Fruit fly (Drosophila melanogaster) whole organism, embryonic: ENCODE results near the gene Cpr65Ea.

Experiments
- Atf3 ChIP-seq: fragments of 200-800 bp; sonication (Bioruptor generic); optimal IDR thresholded peaks from 3 replicates; lab custom pipeline; 2016; ENCODE audit warnings: missing biosample characterization, missing genetic modification characterization
- CG10147 ChIP-seq: fragments of 200-800 bp; sonication (Bioruptor generic); optimal IDR thresholded peaks from 2 replicates; lab custom pipeline; 2019; ENCODE audit warnings: missing biosample characterization, mild to moderate bottlenecking, missing genetic modification characterization, moderate library complexity
- CG11504 ChIP-seq: fragments of 200-800 bp; sonication (Bioruptor generic); optimal IDR thresholded peaks from 3 replicates; lab custom pipeline; 2019; ENCODE audit warnings: missing biosample characterization, mild to moderate bottlenecking, missing genetic modification characterization, moderate library complexity
- CG12071 ChIP-seq: fragments of 200-800 bp; sonication (Bioruptor generic); optimal IDR thresholded peaks from 3 replicates; lab custom pipeline; 2018; ENCODE audit warnings: missing biosample characterization, mild to moderate bottlenecking, missing genetic modification characterization
- CG13123 ChIP-seq: fragments of 200-800 bp; sonication (Bioruptor generic); optimal IDR thresholded peaks from 2 replicates; lab custom pipeline; 2016; ENCODE audit warnings: missing biosample characterization, missing genetic modification characterization
- CG14050 ChIP-seq: fragments of 200-800 bp; sonication (Bioruptor generic); IDR thresholded peaks from 3 replicates; pipeline ENCODE4 v1.3.6; 2022; ENCODE audit warnings: missing biosample characterization, missing genetic modification characterization
- CG14965 ChIP-seq: fragments of 200-800 bp; sonication (Bioruptor generic); optimal IDR thresholded peaks from 2 replicates; lab custom pipeline; 2016; ENCODE audit warnings: missing biosample characterization, missing genetic modification characterization, borderline replicate concordance
- CG2120 ChIP-seq: fragments of 200-800 bp; sonication (Bioruptor generic); optimal IDR thresholded peaks from 3 replicates; lab custom pipeline; 2016; ENCODE audit warnings: missing biosample characterization, missing genetic modification characterization
- CG2129 ChIP-seq: fragments of 200-800 bp; sonication (Bioruptor generic); IDR thresholded peaks from 2 replicates; pipeline ENCODE4 v1.3.6; 2022; ENCODE audit warnings: missing biosample characterization, missing genetic modification characterization; ENCODE audit not compliant: partially characterized antibody
- CG2889 ChIP-seq: fragments of 200-800 bp; sonication (Bioruptor generic); IDR thresholded peaks from 3 replicates; pipeline ENCODE4 v1.3.6; 2022; ENCODE audit warnings: missing biosample characterization, missing genetic modification characterization
- CG3163 ChIP-seq: fragments of 200-800 bp; sonication (Bioruptor generic); optimal IDR thresholded peaks from 3 replicates; lab custom pipeline; 2016; ENCODE audit warnings: missing biosample characterization, missing genetic modification characterization
- CG3407 ChIP-seq: fragments of 200-800 bp; sonication (Bioruptor generic); optimal IDR thresholded peaks from 2 replicates; lab custom pipeline; 2018; ENCODE audit warnings: missing biosample characterization, mild to moderate bottlenecking, missing genetic modification characterization
- CG34224 ChIP-seq: fragments of 200-800 bp; sonication (Bioruptor generic); IDR thresholded peaks from 3 replicates; pipeline ENCODE4 v1.3.6; 2022; ENCODE audit warnings: missing biosample characterization, missing genetic modification characterization; ENCODE audit not compliant: partially characterized antibody
- CG4404 ChIP-seq: fragments of 200-800 bp; sonication (Bioruptor generic); IDR thresholded peaks from 2 replicates; pipeline ENCODE4 v1.3.6; 2022; ENCODE audit warnings: missing biosample characterization, missing genetic modification characterization
- CG4854 ChIP-seq: fragments of 200-800 bp; sonication (Bioruptor generic); optimal IDR thresholded peaks from 2 replicates; lab custom pipeline; 2016; ENCODE audit warnings: missing biosample characterization, missing genetic modification characterization, inconsistent platforms
- CG6765 ChIP-seq: fragments of 200-800 bp; sonication (Bioruptor generic); optimal IDR thresholded peaks from 3 replicates; lab custom pipeline; 2017; ENCODE audit warnings: missing biosample characterization, mild to moderate bottlenecking, missing genetic modification characterization
- CG7372 ChIP-seq: fragments of 200-800 bp; sonication (Bioruptor generic); IDR thresholded peaks from 2 replicates; pipeline ENCODE4 v1.3.6; 2022; ENCODE audit warnings: missing biosample characterization, missing genetic modification characterization
- CG9215 ChIP-seq: fragments of 200-800 bp; sonication (Bioruptor generic); IDR thresholded peaks from 2 replicates; pipeline ENCODE4 v1.3.6; 2022; ENCODE audit warnings: missing biosample characterization, missing genetic modification characterization
- CG9609 ChIP-seq: fragments of 200-800 bp; sonication (Bioruptor generic); optimal IDR thresholded peaks from 3 replicates; lab custom pipeline; 2016; ENCODE audit warnings: missing biosample characterization, missing genetic modification characterization
- CoRest ChIP-seq: fragments of 200-800 bp; sonication (Bioruptor generic); optimal IDR thresholded peaks from 3 replicates; lab custom pipeline; 2018; ENCODE audit warnings: missing biosample characterization, mild to moderate bottlenecking, missing genetic modification characterization, moderate library complexity
- D19A ChIP-seq: fragments of 200-800 bp; optimal IDR thresholded peaks from 3 replicates; lab custom pipeline; 2019; ENCODE audit warnings: missing biosample characterization, mild to moderate bottlenecking, missing genetic modification characterization, moderate library complexity
- Dek ChIP-seq: fragments of 200-800 bp; sonication (Bioruptor generic); optimal IDR thresholded peaks from 3 replicates; lab custom pipeline; 2019; ENCODE audit warnings: missing biosample characterization, mild to moderate bottlenecking, missing genetic modification characterization, moderate library complexity
- Dfd ChIP-seq, 2 experiments: fragments of >200 bp; optimal IDR thresholded peaks; 2 replicates each; lab custom pipeline; 2017; ENCODE audit warnings: missing biosample characterization in 2 of 2, missing genetic modification characterization in 2 of 2
- Dp ChIP-seq: fragments of 200-800 bp; sonication (Bioruptor generic); optimal IDR thresholded peaks from 2 replicates; lab custom pipeline; 2018; ENCODE audit warnings: missing biosample characterization, mild to moderate bottlenecking, missing genetic modification characterization, moderate library complexity
- Drgx ChIP-seq: fragments of 200-800 bp; sonication (Bioruptor generic); IDR thresholded peaks from 2 replicates; pipeline ENCODE4 v1.3.6; 2022; ENCODE audit warnings: missing biosample characterization, missing genetic modification characterization
- Ets65A ChIP-seq: fragments of 200-800 bp; sonication (Bioruptor generic); peaks from one replicate; lab custom pipeline; 2016; ENCODE audit warnings: missing biosample characterization, missing genetic modification characterization
- H2.0 ChIP-seq: fragments of 200-800 bp; sonication (Bioruptor generic); IDR thresholded peaks from 2 replicates; pipeline ENCODE4 v1.3.6; 2022; ENCODE audit warnings: missing biosample characterization, missing genetic modification characterization
- Med ChIP-seq: fragments of 200-800 bp; sonication (Bioruptor generic); peaks from one replicate; lab custom pipeline; 2016; ENCODE audit warnings: missing biosample characterization, missing genetic modification characterization, mild to moderate bottlenecking, inconsistent platforms, moderate library complexity
- Meics ChIP-seq: fragments of 200-800 bp; sonication (Bioruptor generic); optimal IDR thresholded peaks from 2 replicates; lab custom pipeline; 2017; ENCODE audit warnings: missing biosample characterization, mild to moderate bottlenecking, missing genetic modification characterization
- Myb ChIP-seq: fragments of 200-800 bp; sonication (Bioruptor generic); optimal IDR thresholded peaks from 2 replicates; lab custom pipeline; 2016; ENCODE audit warnings: missing biosample characterization, missing genetic modification characterization
- PHDP ChIP-seq: fragments of 200-800 bp; sonication (Bioruptor generic); optimal IDR thresholded peaks from 3 replicates; lab custom pipeline; 2018; ENCODE audit warnings: missing biosample characterization, mild to moderate bottlenecking, missing genetic modification characterization, moderate library complexity
- Ptx1 ChIP-seq: fragments of 200-800 bp; sonication (Bioruptor generic); IDR thresholded peaks from 2 replicates; pipeline ENCODE4 v1.3.6; 2022; ENCODE audit warnings: missing biosample characterization, missing genetic modification characterization
- aop ChIP-seq: fragments of 200-800 bp; sonication (Bioruptor generic); IDR thresholded peaks from 2 replicates; pipeline ENCODE4 v1.3.6; 2022; ENCODE audit warnings: missing biosample characterization, missing genetic modification characterization
- bab2 ChIP-seq: fragments of 200-800 bp; sonication (Bioruptor generic); optimal IDR thresholded peaks from 2 replicates; lab custom pipeline; 2016; ENCODE audit warnings: missing biosample characterization, missing genetic modification characterization
- corto ChIP-seq: fragments of 200-800 bp; sonication (Bioruptor generic); optimal IDR thresholded peaks from 2 replicates; lab custom pipeline; 2016; ENCODE audit warnings: missing biosample characterization, mild to moderate bottlenecking, missing genetic modification characterization, moderate library complexity
- da ChIP-seq: fragments of 200-800 bp; sonication (Bioruptor generic); optimal IDR thresholded peaks from 2 replicates; lab custom pipeline; 2016; ENCODE audit warnings: missing biosample characterization, missing genetic modification characterization
- dati ChIP-seq: fragments of 200-800 bp; sonication (Bioruptor generic); IDR thresholded peaks from 2 replicates; pipeline ENCODE4 v1.3.6; 2022; ENCODE audit warnings: missing biosample characterization, missing genetic modification characterization
- dimm ChIP-seq: fragments of 200-800 bp; sonication (Bioruptor generic); IDR thresholded peaks from 2 replicates; pipeline ENCODE4 v1.3.6; 2022; ENCODE audit warnings: missing biosample characterization, missing genetic modification characterization
- gt ChIP-seq: fragments of 200-800 bp; sonication (Bioruptor generic); IDR thresholded peaks from 2 replicates; pipeline ENCODE4 v1.3.6; 2022; ENCODE audit warnings: missing biosample characterization, missing genetic modification characterization
- inv ChIP-seq: fragments of 200-800 bp; sonication (Bioruptor generic); IDR thresholded peaks from 2 replicates; pipeline ENCODE4 v1.3.6; 2022; ENCODE audit warnings: missing biosample characterization, missing genetic modification characterization; ENCODE audit not compliant: partially characterized antibody
- nerfin-1 ChIP-seq: fragments of 200-800 bp; sonication (Bioruptor generic); optimal IDR thresholded peaks from 3 replicates; lab custom pipeline; 2019; ENCODE audit warnings: missing biosample characterization, mild to moderate bottlenecking, missing genetic modification characterization, moderate library complexity
- nom ChIP-seq: fragments of 200-800 bp; sonication (Bioruptor generic); optimal IDR thresholded peaks from 2 replicates; lab custom pipeline; 2017; ENCODE audit warnings: missing biosample characterization, missing genetic modification characterization, mild to moderate bottlenecking, moderate library complexity, missing genetic modification reagents
- pros ChIP-seq: fragments of 200-800 bp; sonication (Bioruptor generic); optimal IDR thresholded peaks from 3 replicates; lab custom pipeline; 2019; ENCODE audit warnings: missing biosample characterization, mild to moderate bottlenecking, missing genetic modification characterization, moderate library complexity
- ro ChIP-seq: fragments of 200-800 bp; sonication (Bioruptor generic); IDR thresholded peaks from 2 replicates; pipeline ENCODE4 v1.3.6; 2022; ENCODE audit warnings: missing biosample characterization, missing genetic modification characterization
- row ChIP-seq: fragments of 200-800 bp; sonication (Bioruptor generic); IDR thresholded peaks from 3 replicates; pipeline ENCODE4 v1.3.6; 2022; ENCODE audit warnings: missing biosample characterization, missing genetic modification characterization
- slbo ChIP-seq: fragments of 200-800 bp; sonication (Bioruptor generic); IDR thresholded peaks from 2 replicates; pipeline ENCODE4 v1.3.6; 2022; ENCODE audit warnings: missing biosample characterization, missing genetic modification characterization
- sug ChIP-seq: fragments of 200-800 bp; optimal IDR thresholded peaks from 2 replicates; lab custom pipeline; 2019; ENCODE audit warnings: missing biosample characterization, mild to moderate bottlenecking, missing genetic modification characterization, moderate library complexity
- tll ChIP-seq, 2 experiments: fragments of 200-800 bp in 1 of 2; fragments of >200 bp in 1 of 2; sonication (Bioruptor generic) in 1 of 2; optimal IDR thresholded peaks; 2 replicates each; lab custom pipeline; 2017 to 2019; ENCODE audit warnings: missing biosample characterization in 2 of 2, missing genetic modification characterization in 2 of 2, mild to moderate bottlenecking in 1 of 2, moderate library complexity in 1 of 2
- tna ChIP-seq: fragments of 200-800 bp; sonication (Bioruptor generic); IDR thresholded peaks from 2 replicates; pipeline ENCODE4 v1.3.6; 2022; ENCODE audit warnings: missing biosample characterization, missing genetic modification characterization; ENCODE audit not compliant: partially characterized antibody

The Cpr65Ea gene

dm6 chr3L:7104485-7104884 is 18.1 kb upstream of the Cpr65Ea start:
- TF ChIP-seq CG2889 (GFP tag; lab: Robert Waterston, UW): 0 out of 3 replicates have a peak, but pooled peaks have one; percentile 21
- TF ChIP-seq CG6765 (GFP tag; lab: Kevin White, UChicago): no peak
- TF ChIP-seq Ets65A: peak; percentile 93

- no peak for TF ChIP-seq CG12071 (GFP tag; lab: Kevin White, UChicago)
- no peak for TF ChIP-seq PHDP (tag; lab: Kevin White, UChicago)
- TF ChIP-seq Meics: no peak
- peak; percentile 57 for TF ChIP-seq D19A (tag; lab: Kevin White, UChicago)
- peak; percentile 11 for TF ChIP-seq CG11504
These were observed 17.5 kb upstream of the Cpr65Ea start for dm6 chr3L:7103941-7104340.

DNA sequence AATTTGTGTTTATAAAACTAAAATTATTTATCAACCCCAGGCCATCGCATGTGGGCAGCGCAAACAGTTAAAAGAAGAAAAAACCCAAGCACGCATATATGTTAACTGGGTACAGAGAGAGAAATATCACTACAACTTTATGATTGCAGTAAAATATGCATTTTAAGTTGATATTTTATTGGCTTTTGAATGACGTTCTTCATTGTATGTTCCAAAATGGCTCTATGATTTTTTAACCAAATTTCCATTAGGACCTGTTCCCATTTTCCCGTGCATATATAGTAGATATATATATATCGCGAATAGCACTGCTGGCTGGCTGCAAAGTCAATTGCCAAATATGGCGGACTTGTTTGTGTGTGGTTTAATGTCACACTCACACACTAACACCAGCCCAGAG is 10.1 kb upstream of the Cpr65Ea start:
- no peak for TF ChIP-seq CG3407 (GFP tag; lab: Kevin White, UChicago)
- no peak for TF ChIP-seq sug
- TF ChIP-seq CG4854 (GFP tag; lab: Kevin White, UChicago): no peak
- peak; percentile 15 for TF ChIP-seq Med (GFP tag; lab: Kevin White, UChicago)
- TF ChIP-seq nerfin-1 (tag; lab: Kevin White, UChicago): no peak
- no peak for TF ChIP-seq CG7372 (GFP tag; lab: Robert Waterston, UW)
- TF ChIP-seq Myb: no peak
- TF ChIP-seq Dp (GFP tag; lab: Kevin White, UChicago): no peak
- no peak for TF ChIP-seq CG9609 (GFP tag; lab: Kevin White, UChicago)
- no peak for TF ChIP-seq aop (GFP tag; lab: Robert Waterston, UW)
- no peak for TF ChIP-seq pros (GFP tag; lab: Kevin White, UChicago)
- TF ChIP-seq CG9215 (GFP tag; lab: Robert Waterston, UW): no peak
- TF ChIP-seq dimm (GFP tag; lab: Robert Waterston, UW): no peak
- no peak for TF ChIP-seq CG3163
- TF ChIP-seq CG14050 (GFP tag; lab: Robert Waterston, UW): no peak
- no peak for TF ChIP-seq Atf3 (GFP tag; lab: Kevin White, UChicago)
- TF ChIP-seq Dfd (GFP tag; optimal IDR thresholded peaks at IDR 0.05; lab: Kevin White, UChicago): no peak
- TF ChIP-seq bab2: no peak
- no peak for TF ChIP-seq Ptx1 (GFP tag; lab: Robert Waterston, UW)
- TF ChIP-seq CG10147 (GFP tag; lab: Kevin White, UChicago): no peak
- TF ChIP-seq da (GFP tag; lab: Kevin White, UChicago): no peak
- TF ChIP-seq CG34224 (GFP tag; lab: Robert Waterston, UW): no peak
- no peak for TF ChIP-seq CG4404 (GFP tag; lab: Robert Waterston, UW)
- TF ChIP-seq CG2129 (GFP tag; lab: Robert Waterston, UW): no peak
- no peak for TF ChIP-seq Dek (tag; lab: Kevin White, UChicago)
- TF ChIP-seq inv: no peak
- TF ChIP-seq nom (GFP tag; lab: Kevin White, UChicago): no peak
- peak; percentile 73 for TF ChIP-seq Drgx (GFP tag; lab: Robert Waterston, UW)
- TF ChIP-seq CG13123 (GFP tag; lab: Kevin White, UChicago): no peak
- TF ChIP-seq corto (GFP tag; lab: Kevin White, UChicago): no peak
- no peak for TF ChIP-seq H2.0
- no peak for TF ChIP-seq gt
- no peak for TF ChIP-seq ro (GFP tag; lab: Robert Waterston, UW)
- no peak for TF ChIP-seq tna (GFP tag; lab: Robert Waterston, UW)
- no peak for TF ChIP-seq CoRest (tag; lab: Kevin White, UChicago)
- no peak for TF ChIP-seq dati (GFP tag; lab: Robert Waterston, UW)
- peak; percentile 5 for TF ChIP-seq CG2120 (GFP tag; lab: Kevin White, UChicago)
- TF ChIP-seq CG14965: no peak
- TF ChIP-seq row: 0 out of 3 replicates have a peak, but pooled peaks have one; percentile 13
- TF ChIP-seq tll (GFP tag; optimal IDR thresholded peaks at IDR 0.05; lab: Kevin White, UChicago): no peak
- TF ChIP-seq slbo: 0 out of 2 replicates have a peak, but pooled peaks have one; percentile 11
